Fruit fly (Drosophila melanogaster) whole organism, embryonic: ENCODE measurements around the gene CG10226.

Experiments
- Atf6 ChIP-seq: fragments of 200-800 bp; sonication (Bioruptor generic); IDR thresholded peaks from 2 replicates; pipeline ENCODE4 v1.3.6; 2022; ENCODE audit warnings: missing biosample characterization, missing genetic modification characterization
- Awh ChIP-seq: fragments of 200-800 bp; sonication (Bioruptor generic); IDR thresholded peaks from 2 replicates; pipeline ENCODE4, ENCODE4 v1.3.6; 2022; ENCODE audit warnings: missing biosample characterization, missing genetic modification characterization
- BtbVII ChIP-seq: fragments of 200-800 bp; sonication (Bioruptor generic); optimal IDR thresholded peaks from 3 replicates; lab custom pipeline; 2017; ENCODE audit warnings: missing biosample characterization, mild to moderate bottlenecking, missing genetic modification characterization
- C15 ChIP-seq: fragments of 200-800 bp; sonication (Bioruptor generic); IDR thresholded peaks from 3 replicates; pipeline ENCODE4 v1.3.6; 2022; ENCODE audit warnings: missing biosample characterization, missing genetic modification characterization
- CG11723 ChIP-seq: fragments of 200-800 bp; sonication (Bioruptor generic); optimal IDR thresholded peaks from 2 replicates; lab custom pipeline; 2017; ENCODE audit warnings: missing biosample characterization, mild to moderate bottlenecking, missing genetic modification characterization
- CG13296 ChIP-seq: fragments of 200-800 bp; sonication (Bioruptor generic); optimal IDR thresholded peaks from 3 replicates; lab custom pipeline; 2018; ENCODE audit warnings: missing biosample characterization, mild to moderate bottlenecking, missing genetic modification characterization
- CG1529 ChIP-seq: fragments of 200-800 bp; sonication (Bioruptor generic); optimal IDR thresholded peaks from 3 replicates; lab custom pipeline; 2018; ENCODE audit warnings: missing biosample characterization, missing genetic modification characterization
- CG18619 ChIP-seq: fragments of 200-800 bp; sonication (Bioruptor generic); optimal IDR thresholded peaks from 3 replicates; lab custom pipeline; 2017; ENCODE audit warnings: missing biosample characterization, mild to moderate bottlenecking, missing genetic modification characterization
- CG2678 ChIP-seq: fragments of 200-800 bp; sonication (Bioruptor generic); optimal IDR thresholded peaks from 3 replicates; lab custom pipeline; 2019; ENCODE audit warnings: missing biosample characterization, mild to moderate bottlenecking, missing genetic modification characterization, moderate library complexity
- CG2875 ChIP-seq: fragments of 200-800 bp; sonication (Bioruptor generic); optimal IDR thresholded peaks from 2 replicates; lab custom pipeline; 2017; ENCODE audit warnings: missing biosample characterization, mild to moderate bottlenecking, missing genetic modification characterization, missing genetic modification reagents
- CG31365 ChIP-seq: fragments of 200-800 bp; sonication (Bioruptor generic); optimal IDR thresholded peaks from 2 replicates; lab custom pipeline; 2018; ENCODE audit warnings: missing biosample characterization, mild to moderate bottlenecking, missing genetic modification characterization
- CG34376 ChIP-seq: fragments of 200-800 bp; sonication (Bioruptor generic); optimal IDR thresholded peaks from 2 replicates; lab custom pipeline; 2018; ENCODE audit warnings: missing biosample characterization, mild to moderate bottlenecking, missing genetic modification characterization
- CG34422 ChIP-seq: fragments of 200-800 bp; sonication (Bioruptor generic); IDR thresholded peaks from 3 replicates; pipeline ENCODE4 v1.3.6; 2022; ENCODE audit warnings: missing biosample characterization, missing genetic modification characterization
- CG6813 ChIP-seq: fragments of 200-800 bp; sonication (Bioruptor generic); optimal IDR thresholded peaks from 2 replicates; lab custom pipeline; 2017; ENCODE audit warnings: missing biosample characterization, missing genetic modification characterization, mild to moderate bottlenecking, moderate library complexity, missing genetic modification reagents
- CG8290 ChIP-seq, 3 experiments: fragments of 200-800 bp; sonication (Bioruptor generic); optimal IDR thresholded peaks; 2 replicates each; lab custom pipeline; 2016 to 2019; ENCODE audit warnings: missing biosample characterization in 3 of 3, missing genetic modification characterization in 3 of 3, mild to moderate bottlenecking in 2 of 3, moderate library complexity in 1 of 3
- CG9727 ChIP-seq: fragments of 200-800 bp; sonication (Bioruptor generic); optimal IDR thresholded peaks from 3 replicates; lab custom pipeline; 2017; ENCODE audit warnings: missing biosample characterization, mild to moderate bottlenecking, missing genetic modification characterization
- CrebB ChIP-seq: fragments of 200-800 bp; sonication (Bioruptor generic); optimal IDR thresholded peaks from 3 replicates; lab custom pipeline; 2018; ENCODE audit warnings: missing biosample characterization, mild to moderate bottlenecking, missing genetic modification characterization
- Fer2 ChIP-seq: fragments of 200-800 bp; sonication (Bioruptor generic); optimal IDR thresholded peaks from 2 replicates; lab custom pipeline; 2018; ENCODE audit warnings: missing biosample characterization, mild to moderate bottlenecking, missing genetic modification characterization, moderate library complexity
- HLHmδ ChIP-seq: fragments of 200-800 bp; sonication (Bioruptor generic); optimal IDR thresholded peaks from 2 replicates; lab custom pipeline; 2018; ENCODE audit warnings: missing biosample characterization, mild to moderate bottlenecking, missing genetic modification characterization, moderate library complexity
- HmgZ ChIP-seq: fragments of 200-800 bp; sonication (Bioruptor generic); optimal IDR thresholded peaks from 2 replicates; lab custom pipeline; 2018; ENCODE audit warnings: missing biosample characterization, mild to moderate bottlenecking, missing genetic modification characterization
- Hr3 ChIP-seq: fragments of 200-800 bp; sonication (Bioruptor generic); optimal IDR thresholded peaks from 3 replicates; lab custom pipeline; 2016; ENCODE audit warnings: missing biosample characterization, missing genetic modification characterization
- Med ChIP-seq: fragments of 200-800 bp; sonication (Bioruptor generic); peaks from one replicate; lab custom pipeline; 2016; ENCODE audit warnings: missing biosample characterization, missing genetic modification characterization, mild to moderate bottlenecking, inconsistent platforms, moderate library complexity
- Meics ChIP-seq: fragments of 200-800 bp; sonication (Bioruptor generic); optimal IDR thresholded peaks from 2 replicates; lab custom pipeline; 2017; ENCODE audit warnings: missing biosample characterization, mild to moderate bottlenecking, missing genetic modification characterization
- Myb ChIP-seq: fragments of 200-800 bp; sonication (Bioruptor generic); optimal IDR thresholded peaks from 2 replicates; lab custom pipeline; 2016; ENCODE audit warnings: missing biosample characterization, missing genetic modification characterization
- PHDP ChIP-seq: fragments of 200-800 bp; sonication (Bioruptor generic); optimal IDR thresholded peaks from 3 replicates; lab custom pipeline; 2018; ENCODE audit warnings: missing biosample characterization, mild to moderate bottlenecking, missing genetic modification characterization, moderate library complexity
- Tbp ChIP-seq: fragments of >200 bp; optimal IDR thresholded peaks from 2 replicates; lab custom pipeline; 2018; ENCODE audit warnings: missing biosample characterization, missing genetic modification characterization
- Xrp1 ChIP-seq: fragments of 200-800 bp; sonication (Bioruptor generic); IDR thresholded peaks from 2 replicates; pipeline ENCODE4 v1.3.6; 2022; ENCODE audit warnings: missing biosample characterization, missing genetic modification characterization
- ac ChIP-seq: fragments of 200-800 bp; sonication (Bioruptor generic); optimal IDR thresholded peaks from 3 replicates; lab custom pipeline; 2017; ENCODE audit warnings: missing biosample characterization, mild to moderate bottlenecking, missing genetic modification characterization
- ato ChIP-seq: fragments of 200-800 bp; sonication (Bioruptor generic); IDR thresholded peaks from 2 replicates; pipeline ENCODE4 v1.3.6; 2022; ENCODE audit warnings: missing biosample characterization, missing genetic modification characterization; ENCODE audit not compliant: partially characterized antibody
- chinmo ChIP-seq: fragments of 200-800 bp; sonication (Bioruptor generic); IDR thresholded peaks from 4 replicates; pipeline ENCODE4 v1.3.6; 2022; ENCODE audit warnings: missing biosample characterization, missing genetic modification characterization; ENCODE audit not compliant: partially characterized antibody
- ci ChIP-seq: fragments of 200-800 bp; sonication (Bioruptor generic); IDR thresholded peaks from 3 replicates; pipeline ENCODE4 v1.3.6; 2022; ENCODE audit warnings: missing biosample characterization, missing genetic modification characterization
- crc ChIP-seq: fragments of 200-800 bp; sonication (Bioruptor generic); optimal IDR thresholded peaks from 2 replicates; lab custom pipeline; 2016; ENCODE audit warnings: missing biosample characterization, missing genetic modification characterization
- dmrt11E ChIP-seq: fragments of 200-800 bp; sonication (Bioruptor generic); optimal IDR thresholded peaks from 3 replicates; lab custom pipeline; 2018; ENCODE audit warnings: missing biosample characterization, mild to moderate bottlenecking, missing genetic modification characterization, moderate library complexity
- fu2 ChIP-seq: fragments of 200-800 bp; sonication (Bioruptor generic); optimal IDR thresholded peaks from 2 replicates; lab custom pipeline; 2016; ENCODE audit warnings: missing biosample characterization, missing genetic modification characterization
- gt ChIP-seq: fragments of 200-800 bp; sonication (Bioruptor generic); IDR thresholded peaks from 2 replicates; pipeline ENCODE4 v1.3.6; 2022; ENCODE audit warnings: missing biosample characterization, missing genetic modification characterization
- ind ChIP-seq: fragments of 200-800 bp; sonication (Bioruptor generic); optimal IDR thresholded peaks from 3 replicates; lab custom pipeline; 2016; ENCODE audit warnings: missing biosample characterization, missing genetic modification characterization
- kah ChIP-seq: fragments of 200-800 bp; sonication (Bioruptor generic); optimal IDR thresholded peaks from 2 replicates; lab custom pipeline; 2018; ENCODE audit warnings: missing biosample characterization, mild to moderate bottlenecking, missing genetic modification characterization
- mld ChIP-seq: fragments of 200-800 bp; sonication (Bioruptor generic); IDR thresholded peaks from 3 replicates; pipeline ENCODE4 v1.3.6; 2022; ENCODE audit warnings: missing biosample characterization, missing genetic modification characterization; ENCODE audit not compliant: partially characterized antibody
- otp ChIP-seq: fragments of 200-800 bp; sonication (Bioruptor generic); IDR thresholded peaks from 3 replicates; pipeline ENCODE4, ENCODE4 v1.3.6; 2022; ENCODE audit warnings: missing biosample characterization, missing genetic modification characterization
- pfk ChIP-seq: fragments of 200-800 bp; sonication (Bioruptor generic); optimal IDR thresholded peaks from 2 replicates; lab custom pipeline; 2018; ENCODE audit warnings: missing biosample characterization, mild to moderate bottlenecking, missing genetic modification characterization, moderate library complexity
- phol ChIP-seq: fragments of 200-800 bp; sonication (Bioruptor generic); optimal IDR thresholded peaks from 3 replicates; lab custom pipeline; 2018; ENCODE audit warnings: missing biosample characterization, mild to moderate bottlenecking, missing genetic modification characterization, moderate library complexity
- pros ChIP-seq: fragments of 200-800 bp; sonication (Bioruptor generic); optimal IDR thresholded peaks from 3 replicates; lab custom pipeline; 2019; ENCODE audit warnings: missing biosample characterization, mild to moderate bottlenecking, missing genetic modification characterization, moderate library complexity
- run ChIP-seq: fragments of 200-800 bp; sonication (Bioruptor generic); optimal IDR thresholded peaks from 3 replicates; lab custom pipeline; 2018; ENCODE audit warnings: missing biosample characterization, mild to moderate bottlenecking, missing genetic modification characterization
- trem ChIP-seq: fragments of 200-800 bp; optimal IDR thresholded peaks from 3 replicates; lab custom pipeline; 2019; ENCODE audit warnings: missing biosample characterization, mild to moderate bottlenecking, missing genetic modification characterization, moderate library complexity
- wek ChIP-seq: fragments of 200-800 bp; sonication (Bioruptor generic); optimal IDR thresholded peaks from 3 replicates; lab custom pipeline; 2018; ENCODE audit warnings: missing biosample characterization, mild to moderate bottlenecking, missing genetic modification characterization, moderate library complexity
- zen ChIP-seq: fragments of 200-800 bp; sonication (Bioruptor generic); optimal IDR thresholded peaks from 3 replicates; lab custom pipeline; 2018; ENCODE audit warnings: missing biosample characterization, mild to moderate bottlenecking, missing genetic modification characterization, moderate library complexity
- zf30C ChIP-seq: fragments of 200-800 bp; sonication (Bioruptor generic); optimal IDR thresholded peaks from 3 replicates; lab custom pipeline; 2018; ENCODE audit warnings: missing biosample characterization, mild to moderate bottlenecking, missing genetic modification characterization

Gene CG10226

dm6 chr3L:6215976-6216786 lies 23.7 kb downstream of the CG10226 start (continued):
- no peak for TF ChIP-seq CG13296 (GFP tag; lab: Kevin White, UChicago)
- TF ChIP-seq CG31365 (tag; lab: Kevin White, UChicago): peak; percentile 67
- no peak for TF ChIP-seq Hr3 (GFP tag; lab: Kevin White, UChicago)
- peak; percentile 46 for TF ChIP-seq run (tag; lab: Kevin White, UChicago)
- peak; percentile 16 for TF ChIP-seq HmgZ (tag; lab: Kevin White, UChicago)
- no peak for TF ChIP-seq CG8290 (GFP tag; optimal IDR thresholded peaks at IDR 0.05; lab: Kevin White, UChicago)
- peak in 1 of 2 experiments; percentile 4 for TF ChIP-seq CG8290 (tag; optimal IDR thresholded peaks at IDR 0.05; lab: Kevin White, UChicago)
- peak; percentile 55 for TF ChIP-seq kah (GFP tag; lab: Kevin White, UChicago)
- peak; percentile 85 for TF ChIP-seq CG34376 (GFP tag; lab: Kevin White, UChicago)
- TF ChIP-seq crc: no peak
- TF ChIP-seq HLHmδ (GFP tag; lab: Kevin White, UChicago): peak; percentile 22
- peak; percentile 85 for TF ChIP-seq Med (GFP tag; lab: Kevin White, UChicago)
- peak; percentile 49; the same call in 1 of the 3 replicates for TF ChIP-seq CG34422 (GFP tag; lab: Robert Waterston, UW)
- TF ChIP-seq BtbVII: peak; percentile 76
- 0 out of 4 replicates have a peak, but pooled peaks have one; percentile 59 for TF ChIP-seq chinmo (GFP tag; lab: Robert Waterston, UW)
- TF ChIP-seq CG1529 (GFP tag; lab: Kevin White, UChicago): no peak
- no peak for TF ChIP-seq PHDP (tag; lab: Kevin White, UChicago)
- peak; percentile 28 for TF ChIP-seq trem (tag; lab: Kevin White, UChicago)
- TF ChIP-seq wek (GFP tag; lab: Kevin White, UChicago): peak; percentile 73
- no peak for TF ChIP-seq fu2 (GFP tag; lab: Kevin White, UChicago)
- peak; percentile 58 for TF ChIP-seq zen
- peak; percentile 60 for TF ChIP-seq ac
- TF ChIP-seq mld (GFP tag; lab: Robert Waterston, UW): no peak
- TF ChIP-seq CG9727 (GFP tag; lab: Kevin White, UChicago): peak; percentile 58
- no peak for TF ChIP-seq CG11723 (GFP tag; lab: Kevin White, UChicago)
- peak; percentile 47 for TF ChIP-seq CG2875
- TF ChIP-seq Meics (GFP tag; lab: Kevin White, UChicago): peak; percentile 53
- TF ChIP-seq C15 (GFP tag; lab: Robert Waterston, UW): no peak
- 0 out of 3 replicates have a peak, but pooled peaks have one; percentile 55 for TF ChIP-seq ci
- no peak for TF ChIP-seq Tbp (GFP tag; lab: Kevin White, UChicago)
- peak; percentile 57 for TF ChIP-seq Xrp1 (GFP tag; lab: Robert Waterston, UW)
- no peak for TF ChIP-seq ind (GFP tag; lab: Kevin White, UChicago)
- TF ChIP-seq pfk: peak; percentile 67
- TF ChIP-seq gt (GFP tag; lab: Robert Waterston, UW): no peak
- peak; percentile 67 for TF ChIP-seq CrebB (tag; lab: Kevin White, UChicago)
- peak; percentile 80 for TF ChIP-seq CG6813 (GFP tag; lab: Kevin White, UChicago)
- 0 out of 3 replicates have a peak, but pooled peaks have one; percentile 31 for TF ChIP-seq otp (GFP tag; lab: Robert Waterston, UW)
- no peak for TF ChIP-seq ato (GFP tag; lab: Robert Waterston, UW)
- peak; percentile 42 for TF ChIP-seq CG18619
- TF ChIP-seq Awh (GFP tag; lab: Robert Waterston, UW): 0 out of 2 replicates have a peak, but pooled peaks have one; percentile 24
- no peak for TF ChIP-seq Fer2 (tag; lab: Kevin White, UChicago)
- TF ChIP-seq zf30C: peak; percentile 26
- no peak for TF ChIP-seq phol (tag; lab: Kevin White, UChicago)
- TF ChIP-seq Atf6 (GFP tag; lab: Robert Waterston, UW): 0 out of 2 replicates have a peak, but pooled peaks have one; percentile 27
- peak; percentile 11 for TF ChIP-seq dmrt11E (tag; lab: Kevin White, UChicago)
- no peak for TF ChIP-seq Myb
- TF ChIP-seq pros (GFP tag; lab: Kevin White, UChicago): peak; percentile 58
- TF ChIP-seq CG2678 (tag; lab: Kevin White, UChicago): no peak
